Worm (Caenorhabditis elegans): Measurements from ENCODE around the gene mtss-1.

DNA sequence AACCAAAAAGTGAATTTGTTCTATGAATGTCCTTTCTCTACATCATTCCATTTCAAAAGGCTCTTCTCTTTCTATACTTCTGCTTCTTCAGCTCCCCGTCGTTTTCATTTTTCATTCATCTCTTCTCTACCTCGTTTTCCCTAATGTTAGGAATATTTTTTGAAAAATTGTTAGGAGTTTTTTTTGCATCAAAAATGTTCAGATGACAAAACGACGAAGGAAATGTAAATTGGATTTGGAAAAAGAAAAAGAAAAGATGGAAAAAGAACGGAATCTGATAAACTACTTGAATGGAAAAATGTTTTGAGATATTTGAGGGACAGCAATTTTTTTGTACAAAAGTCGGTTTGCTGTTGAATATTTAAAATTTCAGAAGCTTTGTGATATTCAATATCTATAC, 23.3 kb upstream of the mtss-1 start:
- no peak for TF ChIP-seq aly-2 (tag; optimal IDR thresholded peaks at IDR 0.05)
- no peak for TF ChIP-seq pha-4 (tag; optimal IDR thresholded peaks at IDR 0.05)
- TF ChIP-seq ceh-82 (tag; optimal IDR thresholded peaks at IDR 0.05) = no peak
